Worm (Caenorhabditis elegans) whole organism, young adult: ENCODE results near the gene col-38.

ENCODE experiments used
- B0019.2 ChIP-seq: fragments of 200-800 bp; sonication (Bioruptor generic); conservative IDR thresholded peaks from 2 replicates; pipeline ENCODE4 v1.3.6; 2022; ENCODE audit warnings: missing genetic modification reagents, missing genetic modification characterization, missing compliant biosample characterization
- K12H6.12 ChIP-seq: fragments of 200-800 bp; sonication (Bioruptor generic); optimal IDR thresholded peaks from 2 replicates; lab custom pipeline; 2018; ENCODE audit warnings: mild to moderate bottlenecking, missing genetic modification characterization, missing compliant biosample characterization
- Y95B8A.8 ChIP-seq: fragments of 200-800 bp; sonication (Bioruptor generic); IDR thresholded peaks from 2 replicates; pipeline ENCODE4 v1.3.6; 2022; ENCODE audit warnings: missing genetic modification reagents, missing genetic modification characterization, missing compliant biosample characterization
- ceh-79 ChIP-seq: sonication (generic microtip); optimal IDR thresholded peaks from 2 replicates; lab custom pipeline; 2017; ENCODE audit warnings: mild to moderate bottlenecking, missing genetic modification characterization, missing compliant biosample characterization
- hmg-1.2 ChIP-seq: fragments of 200-800 bp; sonication (Bioruptor generic); IDR thresholded peaks from 2 replicates; pipeline ENCODE4 v1.3.6; 2022; ENCODE audit warnings: missing genetic modification reagents, missing genetic modification characterization, missing compliant biosample characterization
- hrde-1 ChIP-seq: sonication (generic microtip); optimal IDR thresholded peaks from 2 replicates; lab custom pipeline; 2016; ENCODE audit warnings: missing genetic modification characterization, mild to moderate bottlenecking, missing compliant biosample characterization, moderate library complexity, missing genotype, missing genetic modification reagents, borderline replicate concordance
- lin-35 ChIP-seq, 3 experiments: fragments of 150-350 bp in 2 of 3; sonication (generic microtip) in 1 of 3; optimal IDR thresholded peaks; 2 replicates each; lab custom pipeline; 2014 to 2018; ENCODE audit warnings: missing biosample characterization in 3 of 3, missing genetic modification characterization in 3 of 3, missing genetic modification reagents in 3 of 3
- nfya-1 ChIP-seq: sonication (generic microtip); optimal IDR thresholded peaks from 2 replicates; lab custom pipeline; 2017; ENCODE audit warnings: antibody characterized with exemption, missing compliant biosample characterization, missing genetic modification characterization, borderline replicate concordance; ENCODE audit not compliant: insufficient read depth
- repo-1 ChIP-seq: sonication (generic microtip); optimal IDR thresholded peaks from 2 replicates; lab custom pipeline; 2017; ENCODE audit warnings: mild to moderate bottlenecking, missing genetic modification characterization, missing compliant biosample characterization
- snpc-4 ChIP-seq, 5 experiments: fragments of 150-350 bp in 1 of 5; sonication (generic microtip) in 4 of 5; optimal IDR thresholded peaks; 2 replicates each; lab custom pipeline; 2014 to 2018; ENCODE audit warnings: missing genetic modification characterization in 5 of 5, missing biosample characterization in 3 of 5, antibody characterized with exemption in 2 of 5, mild to moderate bottlenecking in 2 of 5, missing compliant biosample characterization in 2 of 5, missing genotype in 2 of 5, moderate library complexity in 2 of 5, missing genetic modification reagents in 1 of 5
- ztf-25 ChIP-seq: fragments of 200-800 bp; sonication (Bioruptor generic); IDR thresholded peaks from 2 replicates; pipeline ENCODE4 v1.3.6; 2022; ENCODE audit warnings: missing genetic modification reagents, missing genetic modification characterization, missing compliant biosample characterization
- ztf-26 ChIP-seq: sonication (generic microtip); optimal IDR thresholded peaks from 2 replicates; lab custom pipeline; 2017; ENCODE audit warnings: missing genetic modification characterization, missing compliant biosample characterization
- ztf-6 ChIP-seq: fragments of 200-800 bp; sonication (Bioruptor generic); IDR thresholded peaks from 2 replicates; pipeline ENCODE4 v1.3.6; 2022; ENCODE audit warnings: missing genetic modification reagents, missing genetic modification characterization, missing compliant biosample characterization

DNA sequence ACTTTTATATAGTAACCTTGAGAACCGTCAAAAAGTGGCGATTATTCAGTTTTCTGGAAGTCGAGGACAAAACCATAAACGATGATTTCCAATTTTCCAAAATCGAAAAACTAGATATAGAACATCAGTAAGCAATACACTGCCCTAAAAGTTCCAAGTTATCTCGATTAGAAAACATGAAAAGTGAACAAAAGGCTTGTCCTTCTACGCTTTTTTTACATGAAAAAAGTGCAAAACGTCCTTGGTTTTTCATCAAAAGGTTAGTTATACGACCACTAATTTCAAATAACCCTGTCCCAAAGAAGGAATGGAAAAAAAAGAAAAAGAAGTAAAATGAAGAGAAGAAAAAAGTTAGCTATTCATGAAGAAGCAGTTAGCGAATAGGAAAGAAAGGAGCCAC, 17.0 kb upstream of the col-38 start:
- TF ChIP-seq snpc-4 (GFP tag; optimal IDR thresholded peaks at IDR 0.05; lab: Kevin White, UChicago) (no peak), snpc-4 (tag; optimal IDR thresholded peaks at IDR 0.05; lab: Kevin White, UChicago) (no peak), hrde-1 (tag; lab: Kevin White, UChicago) (no peak), ztf-25 (GFP tag; lab: Robert Waterston, UW) (no peak), ceh-79 (tag; lab: Kevin White, UChicago) (no peak), repo-1 (tag; lab: Kevin White, UChicago) (no peak), nfya-1 (no peak), ztf-26 (tag; lab: Kevin White, UChicago) (no peak), Y95B8A.8 (GFP tag; lab: Robert Waterston, UW) (no peak), hmg-1.2 (GFP tag; lab: Robert Waterston, UW) (no peak), lin-35 (GFP tag; optimal IDR thresholded peaks at IDR 0.05; lab: Kevin White, UChicago) (no peak), B0019.2 (GFP tag; lab: Robert Waterston, UW) (no peak), K12H6.12 (tag; lab: Kevin White, UChicago) (no peak), ztf-6 (no peak)
